Fruit fly (Drosophila melanogaster) whole organism, prepupa: Measurements from ENCODE around the gene CG6788.

Experiments used
- Blimp-1 ChIP-seq: fragments of 200-800 bp; sonication (Bioruptor generic); optimal IDR thresholded peaks from 3 replicates; lab custom pipeline; 2017; ENCODE audit warnings: missing biosample characterization, missing genetic modification characterization, mild to moderate bottlenecking, moderate library complexity, missing genetic modification reagents
- CG10631 ChIP-seq: fragments of 200-800 bp; sonication (Bioruptor generic); optimal IDR thresholded peaks from 2 replicates; lab custom pipeline; 2016; ENCODE audit warnings: missing biosample characterization, missing genetic modification characterization
- CG10669 ChIP-seq: fragments of 200-800 bp; sonication (Bioruptor generic); optimal IDR thresholded peaks from 3 replicates; lab custom pipeline; 2018; ENCODE audit warnings: missing biosample characterization, mild to moderate bottlenecking, missing genetic modification characterization, moderate library complexity
- CG11294 ChIP-seq: fragments of 200-800 bp; sonication (Bioruptor generic); IDR thresholded peaks from 2 replicates; pipeline ENCODE4 v1.3.6; 2022; ENCODE audit warnings: missing biosample characterization, missing genetic modification characterization
- CG11762 ChIP-seq: fragments of 200-800 bp; sonication (Bioruptor generic); optimal IDR thresholded peaks from 3 replicates; lab custom pipeline; 2016; ENCODE audit warnings: missing biosample characterization, missing genetic modification characterization; ENCODE audit not compliant: insufficient read depth
- CG11902 ChIP-seq: fragments of 200-800 bp; sonication (Bioruptor generic); optimal IDR thresholded peaks from 3 replicates; lab custom pipeline; 2016; ENCODE audit warnings: missing biosample characterization, missing genetic modification characterization
- CG15336 ChIP-seq: fragments of 200-800 bp; sonication (Bioruptor generic); IDR thresholded peaks from 2 replicates; pipeline ENCODE4 v1.3.6; 2022; ENCODE audit warnings: missing biosample characterization, missing genetic modification characterization
- CG1621 ChIP-seq: fragments of 200-800 bp; sonication (Bioruptor generic); optimal IDR thresholded peaks from 3 replicates; lab custom pipeline; 2018; ENCODE audit warnings: missing biosample characterization, mild to moderate bottlenecking, missing genetic modification characterization
- CG16779 ChIP-seq: fragments of 200-800 bp; sonication (Bioruptor generic); optimal IDR thresholded peaks from 3 replicates; lab custom pipeline; 2017; ENCODE audit warnings: missing biosample characterization, mild to moderate bottlenecking, missing genetic modification characterization
- CG32006 ChIP-seq: fragments of 200-800 bp; sonication (Bioruptor generic); optimal IDR thresholded peaks from 3 replicates; lab custom pipeline; 2017; ENCODE audit warnings: missing biosample characterization, mild to moderate bottlenecking, missing genetic modification characterization
- CG34406 ChIP-seq: fragments of 200-800 bp; sonication (Bioruptor generic); optimal IDR thresholded peaks from 3 replicates; lab custom pipeline; 2016; ENCODE audit warnings: missing biosample characterization, missing genetic modification characterization
- CG4318 ChIP-seq: fragments of 200-800 bp; sonication (Bioruptor generic); optimal IDR thresholded peaks from 3 replicates; lab custom pipeline; 2017; ENCODE audit warnings: missing biosample characterization, mild to moderate bottlenecking, missing genetic modification characterization
- CG6163 ChIP-seq: fragments of 200-800 bp; sonication (Bioruptor generic); IDR thresholded peaks from 3 replicates; pipeline ENCODE4 v1.3.6; 2022; ENCODE audit warnings: missing biosample characterization, missing genetic modification characterization
- CG6276 ChIP-seq: fragments of 200-800 bp; sonication (Bioruptor generic); optimal IDR thresholded peaks from 2 replicates; lab custom pipeline; 2017; ENCODE audit warnings: missing biosample characterization, mild to moderate bottlenecking, missing genetic modification characterization
- CG6808 ChIP-seq: fragments of 200-800 bp; sonication (Bioruptor generic); optimal IDR thresholded peaks from 3 replicates; lab custom pipeline; 2017; ENCODE audit warnings: missing biosample characterization, missing genetic modification characterization, mild to moderate bottlenecking, moderate library complexity, missing genetic modification reagents
- CG6854 ChIP-seq: fragments of 200-800 bp; sonication (Bioruptor generic); optimal IDR thresholded peaks from 2 replicates; lab custom pipeline; 2017; ENCODE audit warnings: missing biosample characterization, mild to moderate bottlenecking, missing genetic modification characterization
- CG7368 ChIP-seq: fragments of 200-800 bp; sonication (Bioruptor generic); optimal IDR thresholded peaks from 3 replicates; lab custom pipeline; 2016; ENCODE audit warnings: missing biosample characterization, missing genetic modification characterization
- CG8119 ChIP-seq: fragments of 200-800 bp; sonication (Bioruptor generic); IDR thresholded peaks from 3 replicates; pipeline ENCODE4 v1.3.6; 2022; ENCODE audit warnings: missing biosample characterization, missing genetic modification characterization
- CG8632 ChIP-seq: fragments of 200-800 bp; sonication (Bioruptor generic); optimal IDR thresholded peaks from 3 replicates; lab custom pipeline; 2016; ENCODE audit warnings: missing biosample characterization, missing genetic modification characterization
- CG9139 ChIP-seq: fragments of 200-800 bp; sonication (Bioruptor generic); optimal IDR thresholded peaks from 3 replicates; lab custom pipeline; 2017; ENCODE audit warnings: missing biosample characterization, mild to moderate bottlenecking, missing genetic modification characterization
- Eip75B ChIP-seq: fragments of 200-800 bp; sonication (Bioruptor generic); optimal IDR thresholded peaks from 3 replicates; lab custom pipeline; 2016; ENCODE audit warnings: missing biosample characterization, missing genetic modification characterization
- Eip78C ChIP-seq: fragments of 200-800 bp; sonication (Bioruptor generic); peaks from one replicate; lab custom pipeline; 2016; ENCODE audit warnings: missing biosample characterization, missing genetic modification characterization
- Eip93F ChIP-seq: fragments of 200-800 bp; sonication (Bioruptor generic); optimal IDR thresholded peaks from 2 replicates; lab custom pipeline; 2016; ENCODE audit warnings: missing biosample characterization, mild to moderate bottlenecking, missing genetic modification characterization
- Ets21C ChIP-seq: fragments of 200-800 bp; sonication (Bioruptor generic); optimal IDR thresholded peaks from 3 replicates; lab custom pipeline; 2016; ENCODE audit warnings: missing biosample characterization, missing genetic modification characterization
- Ets96B ChIP-seq: fragments of 200-800 bp; optimal IDR thresholded peaks from 2 replicates; lab custom pipeline; 2019; ENCODE audit warnings: missing biosample characterization, mild to moderate bottlenecking, missing genetic modification characterization, moderate library complexity
- Hr39 ChIP-seq: fragments of 200-800 bp; sonication (Bioruptor generic); optimal IDR thresholded peaks from 2 replicates; lab custom pipeline; 2016; ENCODE audit warnings: missing biosample characterization, missing genetic modification characterization
- Hr4 ChIP-seq: fragments of 200-800 bp; sonication (Bioruptor generic); optimal IDR thresholded peaks from 3 replicates; lab custom pipeline; 2016; ENCODE audit warnings: missing biosample characterization, missing genetic modification characterization
- Lpt ChIP-seq: fragments of 200-800 bp; sonication (Bioruptor generic); optimal IDR thresholded peaks from 3 replicates; lab custom pipeline; 2016; ENCODE audit warnings: missing biosample characterization, missing genetic modification characterization
- Met ChIP-seq: fragments of 200-800 bp; sonication (Bioruptor generic); optimal IDR thresholded peaks from 3 replicates; lab custom pipeline; 2016; ENCODE audit warnings: missing biosample characterization, missing genetic modification characterization
- Smox ChIP-seq: fragments of 200-800 bp; sonication (Bioruptor generic); optimal IDR thresholded peaks from 3 replicates; lab custom pipeline; 2016; ENCODE audit warnings: missing biosample characterization, missing genetic modification characterization
- Sox102F ChIP-seq: fragments of 200-800 bp; sonication (Bioruptor generic); optimal IDR thresholded peaks from 2 replicates; lab custom pipeline; 2016; ENCODE audit warnings: missing biosample characterization, mild to moderate bottlenecking, missing genetic modification characterization
- Sox14 ChIP-seq: fragments of 200-800 bp; sonication (Bioruptor generic); optimal IDR thresholded peaks from 3 replicates; lab custom pipeline; 2016; ENCODE audit warnings: missing biosample characterization, missing genetic modification characterization
- Sox15 ChIP-seq: fragments of 200-800 bp; sonication (Bioruptor generic); optimal IDR thresholded peaks from 3 replicates; lab custom pipeline; 2016; ENCODE audit warnings: missing biosample characterization, missing genetic modification characterization
- acj6 ChIP-seq: fragments of 200-800 bp; sonication (Bioruptor generic); optimal IDR thresholded peaks from 3 replicates; lab custom pipeline; 2016; ENCODE audit warnings: missing biosample characterization, missing genetic modification characterization
- cyc ChIP-seq: fragments of 200-800 bp; sonication (Bioruptor generic); optimal IDR thresholded peaks from 3 replicates; lab custom pipeline; 2016; ENCODE audit warnings: missing biosample characterization, missing genetic modification characterization
- dac ChIP-seq: fragments of 200-800 bp; sonication (Bioruptor generic); optimal IDR thresholded peaks from 2 replicates; lab custom pipeline; 2017; ENCODE audit warnings: missing biosample characterization, mild to moderate bottlenecking, missing genetic modification characterization
- dsx ChIP-seq: fragments of 200-800 bp; optimal IDR thresholded peaks from 3 replicates; lab custom pipeline; 2019; ENCODE audit warnings: missing biosample characterization, mild to moderate bottlenecking, missing genetic modification characterization, moderate library complexity; ENCODE audit not compliant: poor library complexity, severe bottlenecking
- eg ChIP-seq: fragments of 200-800 bp; sonication (Bioruptor generic); IDR thresholded peaks from 3 replicates; pipeline ENCODE4 v1.3.6; 2022; ENCODE audit warnings: missing biosample characterization, missing genetic modification characterization
- esn ChIP-seq: fragments of 200-800 bp; sonication (Bioruptor generic); optimal IDR thresholded peaks from 2 replicates; lab custom pipeline; 2016; ENCODE audit warnings: missing biosample characterization, mild to moderate bottlenecking, missing genetic modification characterization, moderate library complexity
- fd85E ChIP-seq: fragments of 200-800 bp; sonication (Bioruptor generic); optimal IDR thresholded peaks from 3 replicates; lab custom pipeline; 2016; ENCODE audit warnings: missing biosample characterization, missing genetic modification characterization
- fkh ChIP-seq: fragments of 200-800 bp; sonication (Bioruptor generic); optimal IDR thresholded peaks from 3 replicates; lab custom pipeline; 2017; ENCODE audit warnings: missing biosample characterization, mild to moderate bottlenecking, missing genetic modification characterization, moderate library complexity
- net ChIP-seq: fragments of 200-800 bp; sonication (Bioruptor generic); optimal IDR thresholded peaks from 3 replicates; lab custom pipeline; 2016; ENCODE audit warnings: missing biosample characterization, missing genetic modification characterization
- pdm3 ChIP-seq: fragments of 200-800 bp; sonication (Bioruptor generic); optimal IDR thresholded peaks from 3 replicates; lab custom pipeline; 2016; ENCODE audit warnings: missing biosample characterization, missing genetic modification characterization
- salr ChIP-seq, 2 experiments: fragments of 200-800 bp; sonication (Bioruptor generic); optimal IDR thresholded peaks; 3 replicates each; lab custom pipeline; 2016 to 2018; ENCODE audit warnings: missing biosample characterization in 2 of 2, missing genetic modification characterization in 2 of 2, mild to moderate bottlenecking in 1 of 2
- ss ChIP-seq, 2 experiments: fragments of 200-800 bp; sonication (Bioruptor generic); optimal IDR thresholded peaks; 2 replicates in 1 of 2; 3 replicates in 1 of 2; lab custom pipeline; 2017 to 2018; ENCODE audit warnings: mild to moderate bottlenecking in 2 of 2, missing biosample characterization in 2 of 2, missing genetic modification characterization in 2 of 2, moderate library complexity in 1 of 2
- svp ChIP-seq: fragments of 200-800 bp; sonication (Bioruptor generic); peaks from one replicate; lab custom pipeline; 2016; ENCODE audit warnings: missing biosample characterization, missing genetic modification characterization
- vri ChIP-seq: fragments of 200-800 bp; sonication (Bioruptor generic); optimal IDR thresholded peaks from 3 replicates; lab custom pipeline; 2016; ENCODE audit warnings: missing biosample characterization, mild to moderate bottlenecking, missing genetic modification characterization

Gene CG6788

dm6 chrX:17878632-17879033, 9.3 kb upstream of the CG6788 start:
- TF ChIP-seq Lpt (GFP tag; lab: Kevin White, UChicago) (no peak), CG34406 (GFP tag; lab: Kevin White, UChicago) (peak; percentile 16), CG11902 (GFP tag; lab: Kevin White, UChicago) (no peak), CG10631 (GFP tag; lab: Kevin White, UChicago) (no peak), svp (GFP tag; lab: Kevin White, UChicago) (peak; percentile 94), Eip93F (GFP tag; lab: Kevin White, UChicago) (peak; percentile 29), fd85E (GFP tag; lab: Kevin White, UChicago) (peak; percentile 46), Blimp-1 (GFP tag; lab: Kevin White, UChicago) (no peak), CG1621 (peak; percentile 10), CG6276 (GFP tag; lab: Kevin White, UChicago) (peak; percentile 11), CG16779 (tag; lab: Kevin White, UChicago) (peak; percentile 25), Met (GFP tag; lab: Kevin White, UChicago) (peak; percentile 35), Eip78C (peak; percentile 61), CG32006 (GFP tag; lab: Kevin White, UChicago) (no peak), CG15336 (GFP tag; lab: Robert Waterston, UW) (peak; percentile 55; the same call in 1 of the 2 replicates), CG6808 (GFP tag; lab: Kevin White, UChicago) (peak; percentile 23), CG11762 (GFP tag; lab: Kevin White, UChicago) (no peak), fkh (GFP tag; lab: Kevin White, UChicago) (no peak), CG8119 (peak; percentile 45; the same call in 2 of the 3 replicates), ss (GFP tag; optimal IDR thresholded peaks at IDR 0.05; lab: Kevin White, UChicago) (peak; percentile 68), eg (GFP tag; lab: Robert Waterston, UW) (peak; percentile 77; the same call in 2 of the 3 replicates), CG6163 (GFP tag; lab: Robert Waterston, UW) (peak; percentile 82), CG8632 (GFP tag; lab: Kevin White, UChicago) (no peak), pdm3 (no peak), CG9139 (GFP tag; lab: Kevin White, UChicago) (peak; percentile 69), CG6854 (peak; percentile 42), Ets21C (GFP tag; lab: Kevin White, UChicago) (no peak), vri (GFP tag; lab: Kevin White, UChicago) (peak; percentile 17), Sox14 (no peak)

- TF ChIP-seq fkh (GFP tag; lab: Kevin White, UChicago) = no peak
- TF ChIP-seq net (GFP tag; lab: Kevin White, UChicago) = peak; percentile 33
- no peak for TF ChIP-seq CG11294 (GFP tag; lab: Robert Waterston, UW)
- TF ChIP-seq Smox (GFP tag; lab: Kevin White, UChicago) = peak; percentile 72
- TF ChIP-seq dac (GFP tag; lab: Kevin White, UChicago) = no peak
- peak; percentile 69 for TF ChIP-seq svp (GFP tag; lab: Kevin White, UChicago)
- peak; percentile 5 for TF ChIP-seq Sox14
- TF ChIP-seq esn (GFP tag; lab: Kevin White, UChicago) = peak; percentile 72
- TF ChIP-seq CG10669 (GFP tag; lab: Kevin White, UChicago) = peak; percentile 59
- TF ChIP-seq acj6 = peak; percentile 58
- TF ChIP-seq cyc (GFP tag; lab: Kevin White, UChicago) = peak; percentile 52
- peak; percentile 53 for TF ChIP-seq Hr4 (GFP tag; lab: Kevin White, UChicago)
- peak; percentile 72 for TF ChIP-seq CG34406 (GFP tag; lab: Kevin White, UChicago)
- peak; percentile 20 for TF ChIP-seq CG7368 (GFP tag; lab: Kevin White, UChicago)
- peak; percentile 41 for TF ChIP-seq Ets96B
- TF ChIP-seq CG4318 (GFP tag; lab: Kevin White, UChicago) = peak; percentile 42
- TF ChIP-seq Hr39 (GFP tag; lab: Kevin White, UChicago) = peak; percentile 51
- no peak for TF ChIP-seq Sox15 (GFP tag; lab: Kevin White, UChicago)
- peak; percentile 69 for TF ChIP-seq CG8632 (GFP tag; lab: Kevin White, UChicago)
- peak; percentile 43; the same call in 1 of the 3 replicates for TF ChIP-seq eg (GFP tag; lab: Robert Waterston, UW)
- TF ChIP-seq CG6276 (GFP tag; lab: Kevin White, UChicago) = peak; percentile 5
- peak; percentile 57 for TF ChIP-seq CG9139 (GFP tag; lab: Kevin White, UChicago)
- TF ChIP-seq Ets21C (GFP tag; lab: Kevin White, UChicago) = peak; percentile 28
- peak; percentile 72 for TF ChIP-seq Sox102F (GFP tag; lab: Kevin White, UChicago)
- TF ChIP-seq vri (GFP tag; lab: Kevin White, UChicago) = peak; percentile 25
- TF ChIP-seq Eip75B (GFP tag; lab: Kevin White, UChicago) = peak; percentile 12
- peak; percentile 55; the same call in 2 of the 3 replicates for TF ChIP-seq CG8119
- TF ChIP-seq salr (GFP tag; optimal IDR thresholded peaks at IDR 0.05; lab: Kevin White, UChicago) = peak in 1 of 2 experiments; percentile 59
- TF ChIP-seq ss (GFP tag; optimal IDR thresholded peaks at IDR 0.05; lab: Kevin White, UChicago) = peak; percentile 60 to 75
- peak; percentile 27 for TF ChIP-seq dsx
- peak; percentile 22 for TF ChIP-seq Lpt (GFP tag; lab: Kevin White, UChicago)
Observed at dm6 chrX:17879211-17879897, 8.6 kb upstream of the CG6788 start.
